Fruit fly (Drosophila melanogaster): Measurements from ENCODE around the gene Gr98d.

The Gr98d gene

dm6 chr3R:27581890-27582487, 36.1 kb downstream of the Gr98d start, which contains the start of gene wdb (continued):
- TF ChIP-seq Lpt (GFP tag; optimal IDR thresholded peaks at IDR 0.05) (no peak), esn (GFP tag; optimal IDR thresholded peaks at IDR 0.05) (peak; percentile 71), Sox15 (GFP tag; optimal IDR thresholded peaks at IDR 0.05) (no peak), CG4318 (GFP tag; optimal IDR thresholded peaks at IDR 0.05) (no peak), CG6854 (GFP tag; optimal IDR thresholded peaks at IDR 0.05) (peak; percentile 33), vri (GFP tag; optimal IDR thresholded peaks at IDR 0.05) (no peak), Hr38 (GFP tag; optimal IDR thresholded peaks at IDR 0.05) (no peak), CG8319 (GFP tag; optimal IDR thresholded peaks at IDR 0.05) (no peak), Hr4 (GFP tag; optimal IDR thresholded peaks at IDR 0.05) (no peak), CG16779 (tag; optimal IDR thresholded peaks at IDR 0.05) (no peak), dsx (GFP tag; optimal IDR thresholded peaks at IDR 0.05; ENCODE audit: poor library complexity, severe bottlenecking) (no peak), Sox102F (GFP tag; optimal IDR thresholded peaks at IDR 0.05) (peak; percentile 56), CG15336 (GFP tag; IDR thresholded peaks at IDR 0.05) (no peak), fkh (GFP tag; optimal IDR thresholded peaks at IDR 0.05) (no peak), CG6163 (GFP tag; IDR thresholded peaks at IDR 0.05) (no peak), Gug (GFP tag; IDR thresholded peaks at IDR 0.05) (no peak), CG6808 (GFP tag; optimal IDR thresholded peaks at IDR 0.05) (no peak), ss (GFP tag; optimal IDR thresholded peaks at IDR 0.05) (no peak), OdsH (GFP tag; optimal IDR thresholded peaks at IDR 0.05) (no peak), CG3032 (tag; optimal IDR thresholded peaks at IDR 0.05) (peak; percentile 29), CG6792 (GFP tag; optimal IDR thresholded peaks at IDR 0.05) (peak; percentile 33)

- no peak for TF ChIP-seq Eip75B (GFP tag; optimal IDR thresholded peaks at IDR 0.05)
- no peak for TF ChIP-seq Sox15 (GFP tag; optimal IDR thresholded peaks at IDR 0.05)
- TF ChIP-seq net (GFP tag; optimal IDR thresholded peaks at IDR 0.05) = no peak
- TF ChIP-seq ss (GFP tag; optimal IDR thresholded peaks at IDR 0.05) = no peak
- TF ChIP-seq CG31627 (GFP tag; optimal IDR thresholded peaks at IDR 0.05) = no peak
- TF ChIP-seq CG8632 (GFP tag; optimal IDR thresholded peaks at IDR 0.05) = no peak
- no peak for TF ChIP-seq CG6163 (GFP tag; IDR thresholded peaks at IDR 0.05)
- TF ChIP-seq acj6 (GFP tag; optimal IDR thresholded peaks at IDR 0.05) = no peak
- no peak for TF ChIP-seq CG8119 (GFP tag; IDR thresholded peaks at IDR 0.05)
- no peak for TF ChIP-seq CG3919 (GFP tag; optimal IDR thresholded peaks at IDR 0.05)
- no peak for TF ChIP-seq CG6276 (GFP tag; optimal IDR thresholded peaks at IDR 0.05)
- TF ChIP-seq CG4318 (GFP tag; optimal IDR thresholded peaks at IDR 0.05) = no peak
- TF ChIP-seq CG9139 (GFP tag; optimal IDR thresholded peaks at IDR 0.05) = no peak
- TF ChIP-seq Hr39 (GFP tag; optimal IDR thresholded peaks at IDR 0.05) = no peak
- no peak for TF ChIP-seq CG10669 (GFP tag; optimal IDR thresholded peaks at IDR 0.05)
- TF ChIP-seq achi (GFP tag; optimal IDR thresholded peaks at IDR 0.05) = no peak
- TF ChIP-seq CG11762 (GFP tag; optimal IDR thresholded peaks at IDR 0.05; ENCODE audit: insufficient read depth) = no peak
- no peak for TF ChIP-seq fd59A (GFP tag; optimal IDR thresholded peaks at IDR 0.05)
- no peak for TF ChIP-seq CG10631 (GFP tag; optimal IDR thresholded peaks at IDR 0.05)
Measured at dm6 chr3R:27582634-27583181, 36.9 kb downstream of the Gr98d start, which contains the start of gene pins. Gene pins (plus strand): TSS chr3R:27582840.

dm6 chr3R:27593174-27593573, 47.3 kb downstream of the Gr98d start:
- TF ChIP-seq CG11902 (GFP tag; optimal IDR thresholded peaks at IDR 0.05) (no peak), Eip75B (GFP tag; optimal IDR thresholded peaks at IDR 0.05) (no peak), CG31627 (GFP tag; optimal IDR thresholded peaks at IDR 0.05) (peak; percentile 58), Hr4 (GFP tag; optimal IDR thresholded peaks at IDR 0.05) (no peak), svp (GFP tag) (no peak), CG6276 (GFP tag; optimal IDR thresholded peaks at IDR 0.05) (no peak), fd85E (GFP tag; optimal IDR thresholded peaks at IDR 0.05) (no peak), CG8319 (GFP tag; optimal IDR thresholded peaks at IDR 0.05) (no peak), cyc (GFP tag; optimal IDR thresholded peaks at IDR 0.05) (peak; percentile 60), achi (GFP tag; optimal IDR thresholded peaks at IDR 0.05) (peak; percentile 8), CG32006 (GFP tag; optimal IDR thresholded peaks at IDR 0.05) (peak; percentile 52), CG9139 (GFP tag; optimal IDR thresholded peaks at IDR 0.05) (no peak), spab (GFP tag; optimal IDR thresholded peaks at IDR 0.05) (no peak), dsx (GFP tag; optimal IDR thresholded peaks at IDR 0.05; ENCODE audit: poor library complexity, severe bottlenecking) (no peak), topi (GFP tag; optimal IDR thresholded peaks at IDR 0.05) (peak; percentile 73), CG4318 (GFP tag; optimal IDR thresholded peaks at IDR 0.05) (no peak), Eip78C (GFP tag) (no peak), CG6854 (GFP tag; optimal IDR thresholded peaks at IDR 0.05) (no peak), CG6808 (GFP tag; optimal IDR thresholded peaks at IDR 0.05) (no peak), Met (GFP tag; optimal IDR thresholded peaks at IDR 0.05) (peak; percentile 80), ss (GFP tag; optimal IDR thresholded peaks at IDR 0.05) (no peak), CG10669 (GFP tag; optimal IDR thresholded peaks at IDR 0.05) (no peak), OdsH (GFP tag; optimal IDR thresholded peaks at IDR 0.05) (no peak), CG10631 (GFP tag; optimal IDR thresholded peaks at IDR 0.05) (no peak), Hr38 (GFP tag; optimal IDR thresholded peaks at IDR 0.05) (no peak), esn (GFP tag; optimal IDR thresholded peaks at IDR 0.05) (peak; percentile 85)

Measured in whole organism, prepupa.